Worm (Caenorhabditis elegans) whole organism, L4 larva: ENCODE data around the gene oac-3.

Experiments used
- lin-15B ChIP-seq: fragments of 150-350 bp; sonication (generic microtip); optimal IDR thresholded peaks from 3 replicates; lab custom pipeline; 2014; ENCODE audit warnings: missing biosample characterization, missing genetic modification characterization
- mdt-29 ChIP-seq: fragments of 200-800 bp; sonication (Bioruptor generic); IDR thresholded peaks from 2 replicates; pipeline ENCODE4 v1.3.6; 2022; ENCODE audit warnings: missing genetic modification reagents, missing genetic modification characterization, missing compliant biosample characterization
- nhr-237 ChIP-seq: sonication (generic microtip); optimal IDR thresholded peaks from 2 replicates; lab custom pipeline; 2017; ENCODE audit warnings: missing biosample characterization, missing genetic modification characterization
- nhr-28 ChIP-seq: fragments of 150-350 bp; optimal IDR thresholded peaks from 2 replicates; lab custom pipeline; 2014; ENCODE audit warnings: missing biosample characterization, missing genetic modification characterization
- nhr-41 ChIP-seq: fragments of 200-800 bp; sonication (Bioruptor generic); IDR thresholded peaks from 2 replicates; pipeline ENCODE4 v1.3.6; 2022; ENCODE audit warnings: missing genetic modification reagents, missing genetic modification characterization, missing compliant biosample characterization
- nhr-42 ChIP-seq: fragments of 200-800 bp; sonication (Bioruptor generic); IDR thresholded peaks from 2 replicates; pipeline ENCODE4 v1.3.6; 2022; ENCODE audit warnings: missing genetic modification characterization, missing compliant biosample characterization
- skn-1 ChIP-seq: fragments of 150-350 bp; optimal IDR thresholded peaks from 2 replicates; lab custom pipeline; 2014; ENCODE audit warnings: missing biosample characterization, missing genetic modification characterization
- snpc-4 ChIP-seq: fragments of 150-350 bp; optimal IDR thresholded peaks from 2 replicates; lab custom pipeline; 2014; ENCODE audit warnings: missing biosample characterization, missing genetic modification characterization
- tra-1 ChIP-seq: fragments of 200-800 bp; sonication (Bioruptor generic); IDR thresholded peaks from 2 replicates; pipeline ENCODE4 v1.3.6; 2022; ENCODE audit warnings: missing genetic modification reagents, missing genetic modification characterization, missing compliant biosample characterization
- unc-62 ChIP-seq, 3 experiments: fragments of 150-350 bp in 1 of 3; sonication (generic microtip); optimal IDR thresholded peaks in 2 of 3; peaks in 1 of 3; 1 replicate in 1 of 3; 2 replicates in 2 of 3; lab custom pipeline; 2014 to 2017; ENCODE audit warnings: missing biosample characterization in 3 of 3, missing genetic modification characterization in 3 of 3, missing genetic modification reagents in 3 of 3, missing genotype in 1 of 3
- zip-2 ChIP-seq: fragments of 150-350 bp; optimal IDR thresholded peaks from 2 replicates; lab custom pipeline; 2014; ENCODE audit warnings: missing biosample characterization, missing genetic modification characterization

- TF ChIP-seq nhr-42 (no peak), lin-15B (tag; lab: Kevin White, UChicago) (no peak), mdt-29 (GFP tag; lab: Robert Waterston, UW) (no peak), nhr-41 (GFP tag; lab: Robert Waterston, UW) (no peak), zip-2 (no peak), nhr-28 (no peak), nhr-237 (tag; lab: Kevin White, UChicago) (no peak), tra-1 (GFP tag; lab: Robert Waterston, UW) (no peak), snpc-4 (tag; lab: Kevin White, UChicago) (no peak), unc-62 (GFP tag; optimal IDR thresholded peaks at IDR 0.05 in 1 of 2; lab: Kevin White, UChicago) (no peak), unc-62 (tag; optimal IDR thresholded peaks at IDR 0.05; lab: Kevin White, UChicago) (no peak), skn-1 (tag; lab: Kevin White, UChicago) (no peak)
These were observed 18.7 kb upstream of the oac-3 start, which contains the start of gene T22G5.3 for ce11 chrV:13880607-13881006.
